Worm (Caenorhabditis elegans) whole organism, L2 larva: ENCODE measurements around the gene oac-39.

Source experiments
- R02D3.7 ChIP-seq: fragments of 150-350 bp; optimal IDR thresholded peaks from 2 replicates; lab custom pipeline; 2014; ENCODE audit warnings: missing biosample characterization, missing genetic modification characterization
- ZK546.5 ChIP-seq: sonication (generic microtip); optimal IDR thresholded peaks from 2 replicates; lab custom pipeline; 2017; ENCODE audit warnings: missing biosample characterization, missing genetic modification characterization
- elt-3 ChIP-seq: sonication (generic microtip); optimal IDR thresholded peaks from 2 replicates; lab custom pipeline; 2017; ENCODE audit warnings: missing biosample characterization, missing genetic modification characterization
- gmeb-1 ChIP-seq: fragments of 150-350 bp; optimal IDR thresholded peaks from 2 replicates; lab custom pipeline; 2014; ENCODE audit warnings: missing biosample characterization, missing genetic modification characterization
- lsy-2 ChIP-seq, 2 experiments: fragments of 150-350 bp in 1 of 2; sonication (generic microtip) in 1 of 2; optimal IDR thresholded peaks; 2 replicates each; lab custom pipeline; 2014 to 2017; ENCODE audit warnings: missing biosample characterization in 2 of 2, missing genetic modification characterization in 2 of 2
- mdl-1 ChIP-seq, 2 experiments: fragments of 150-350 bp in 1 of 2; sonication (generic microtip) in 1 of 2; optimal IDR thresholded peaks; 2 replicates each; lab custom pipeline; 2017; ENCODE audit warnings: missing biosample characterization in 2 of 2, missing genetic modification characterization in 2 of 2
- nhr-12 ChIP-seq: fragments of 150-350 bp; optimal IDR thresholded peaks from 2 replicates; lab custom pipeline; 2014; ENCODE audit warnings: missing biosample characterization, missing genetic modification characterization
- nhr-21 ChIP-seq: fragments of 150-350 bp; optimal IDR thresholded peaks from 2 replicates; lab custom pipeline; 2014; ENCODE audit warnings: missing biosample characterization, missing genetic modification characterization
- nhr-237 ChIP-seq: fragments of 150-350 bp; optimal IDR thresholded peaks from 2 replicates; lab custom pipeline; 2014; ENCODE audit warnings: missing biosample characterization, missing genetic modification characterization
- nhr-77 ChIP-seq: fragments of 150-350 bp; optimal IDR thresholded peaks from 2 replicates; lab custom pipeline; 2014; ENCODE audit warnings: missing biosample characterization, missing genetic modification characterization
- snpc-4 ChIP-seq: fragments of 150-350 bp; optimal IDR thresholded peaks from 2 replicates; lab custom pipeline; 2014; ENCODE audit warnings: missing biosample characterization, missing genetic modification characterization
- unc-62 ChIP-seq: fragments of 150-350 bp; optimal IDR thresholded peaks from 2 replicates; lab custom pipeline; 2014; ENCODE audit warnings: missing biosample characterization, missing genetic modification reagents, missing genetic modification characterization
- zag-1 ChIP-seq: fragments of 150-350 bp; optimal IDR thresholded peaks from 2 replicates; lab custom pipeline; 2014; ENCODE audit warnings: missing biosample characterization, missing genetic modification characterization

DNA sequence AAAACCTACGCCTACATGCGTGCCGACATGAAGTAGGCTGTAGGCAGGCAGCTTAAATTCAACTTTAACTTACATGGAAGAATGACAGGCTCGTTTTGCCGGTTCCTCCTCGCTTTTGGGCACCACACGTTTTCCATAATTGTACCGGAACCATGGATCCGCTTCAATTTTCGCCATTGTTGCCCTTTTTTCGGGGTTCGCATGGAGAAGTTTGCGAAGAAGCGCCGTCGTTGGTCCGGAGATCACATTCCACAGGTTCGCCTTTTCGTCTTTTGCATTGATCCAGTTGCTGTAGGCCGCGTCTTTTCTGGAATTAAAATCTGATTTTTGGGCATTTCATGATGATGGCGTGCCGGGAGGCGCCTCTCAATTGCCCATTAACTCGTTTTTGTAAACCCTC is 14.5 kb downstream of the oac-39 start:
- TF ChIP-seq snpc-4 (tag; lab: Kevin White, UChicago) (no peak), nhr-12 (tag; lab: Kevin White, UChicago) (no peak), nhr-21 (no peak), nhr-77 (tag; lab: Kevin White, UChicago) (no peak), ZK546.5 (tag; lab: Kevin White, UChicago) (no peak), R02D3.7 (tag; lab: Kevin White, UChicago) (no peak), gmeb-1 (tag; lab: Kevin White, UChicago) (no peak), mdl-1 (tag; optimal IDR thresholded peaks at IDR 0.05; lab: Kevin White, UChicago) (no peak), lsy-2 (tag; optimal IDR thresholded peaks at IDR 0.05; lab: Kevin White, UChicago) (no peak), elt-3 (tag; lab: Kevin White, UChicago) (no peak), unc-62 (GFP tag; lab: Kevin White, UChicago) (no peak), zag-1 (tag; lab: Kevin White, UChicago) (no peak), nhr-237 (tag; lab: Kevin White, UChicago) (no peak)
